Fruit fly (Drosophila melanogaster): ENCODE measurements around the gene ppk28.

ppk28 gene

DNA sequence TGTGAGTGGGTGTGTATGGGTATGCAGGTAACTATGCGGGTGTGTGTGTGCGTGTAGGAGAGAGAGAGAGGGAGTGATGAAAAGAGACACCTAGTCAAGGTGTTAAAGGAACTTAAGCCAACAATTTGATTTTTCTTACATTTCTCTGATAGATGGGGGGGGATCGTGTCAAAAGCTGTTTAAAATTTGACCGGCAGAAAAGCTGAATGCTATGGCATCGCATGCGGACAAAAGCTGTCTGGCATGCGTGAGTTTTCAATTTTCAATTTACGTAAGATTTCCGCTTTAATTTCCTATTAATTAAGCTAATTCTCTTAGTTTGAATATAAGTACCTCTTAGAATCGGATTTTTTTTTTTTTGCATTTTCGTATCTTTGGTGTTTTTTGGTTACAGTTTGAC lies 34.0 kb downstream of the ppk28 start (continued):
- TF ChIP-seq CG15601 (tag; optimal IDR thresholded peaks at IDR 0.05) (no peak), CG6689 (GFP tag; IDR thresholded peaks at IDR 0.05) (no peak), CG10431 (GFP tag; optimal IDR thresholded peaks at IDR 0.05) (no peak), CG8359 (GFP tag; optimal IDR thresholded peaks at IDR 0.05; ENCODE audit: borderline replicate concordance) (no peak), chm (GFP tag; IDR thresholded peaks at IDR 0.05) (no peak), otp (GFP tag; IDR thresholded peaks at IDR 0.05) (no peak), CG10147 (GFP tag; optimal IDR thresholded peaks at IDR 0.05) (no peak), CG9437 (GFP tag; optimal IDR thresholded peaks at IDR 0.05) (peak; percentile 39), jumu (GFP tag; optimal IDR thresholded peaks at IDR 0.05) (no peak), salm (tag; optimal IDR thresholded peaks at IDR 0.05) (no peak), ham (GFP tag; IDR thresholded peaks at IDR 0.05) (no peak), D (optimal IDR thresholded peaks at IDR 0.05) (no peak), D (GFP tag; optimal IDR thresholded peaks at IDR 0.05) (no peak), CG4617 (GFP tag; optimal IDR thresholded peaks at IDR 0.05; ENCODE audit: borderline replicate concordance) (no peak), CG12155 (GFP tag; optimal IDR thresholded peaks at IDR 0.05) (no peak), schlank (tag; optimal IDR thresholded peaks at IDR 0.05) (no peak), E2f1 (GFP tag; IDR thresholded peaks at IDR 0.05) (no peak), stwl (tag; optimal IDR thresholded peaks at IDR 0.05) (peak; percentile 87), kni (GFP tag; optimal IDR thresholded peaks at IDR 0.05) (no peak), CG15696 (tag; optimal IDR thresholded peaks at IDR 0.05) (no peak), tx (GFP tag; optimal IDR thresholded peaks at IDR 0.05) (no peak), CG14860 (GFP tag; IDR thresholded peaks at IDR 0.05; ENCODE audit: partially characterized antibody) (no peak), gsb-n (tag; optimal IDR thresholded peaks at IDR 0.05) (no peak), CG4424 (GFP tag; optimal IDR thresholded peaks at IDR 0.05) (no peak), CG11456 (GFP tag; IDR thresholded peaks at IDR 0.05) (peak; percentile 76), mirr (GFP tag; optimal IDR thresholded peaks at IDR 0.05) (no peak), lov (optimal IDR thresholded peaks at IDR 0.05) (no peak), lov (GFP tag; IDR thresholded peaks at IDR 0.05) (0 out of 3 replicates have a peak, but pooled peaks have one; percentile 27), Aef1 (GFP tag; IDR thresholded peaks at IDR 0.05) (peak; percentile 11; the same call in 1 of the 3 replicates), CG7786 (GFP tag; optimal IDR thresholded peaks at IDR 0.05) (no peak), bcd (GFP tag; optimal IDR thresholded peaks at IDR 0.05) (peak; percentile 2), dati (GFP tag; IDR thresholded peaks at IDR 0.05) (no peak), p53 (GFP tag; optimal IDR thresholded peaks at IDR 0.05) (no peak), CG10267 (tag; optimal IDR thresholded peaks at IDR 0.05) (no peak), Nf-YA (GFP tag; IDR thresholded peaks at IDR 0.05) (no peak), CG11696 (GFP tag; IDR thresholded peaks at IDR 0.05) (no peak), CG17802 (tag; optimal IDR thresholded peaks at IDR 0.05) (no peak), zen2 (GFP tag; IDR thresholded peaks at IDR 0.05; ENCODE audit: partially characterized antibody) (no peak), dpn (GFP tag; optimal IDR thresholded peaks at IDR 0.05) (peak in 1 of 2 experiments; percentile 33), CG10959 (GFP tag; IDR thresholded peaks at IDR 0.05) (no peak), CG13894 (tag; optimal IDR thresholded peaks at IDR 0.05) (no peak), gfzf (GFP tag; optimal IDR thresholded peaks at IDR 0.05) (peak; percentile 9), CG32532 (GFP tag; IDR thresholded peaks at IDR 0.05) (0 out of 2 replicates have a peak, but pooled peaks have one; percentile 20), HmgD (GFP tag; optimal IDR thresholded peaks at IDR 0.05) (peak; percentile 73), Tbp (GFP tag; optimal IDR thresholded peaks at IDR 0.05) (no peak), CG7928 (GFP tag; optimal IDR thresholded peaks at IDR 0.05) (no peak), CG8765 (GFP tag; IDR thresholded peaks at IDR 0.05) (no peak), lilli (GFP tag; optimal IDR thresholded peaks at IDR 0.05) (no peak), CG10274 (GFP tag; optimal IDR thresholded peaks at IDR 0.05) (no peak), CG1024 (GFP tag; IDR thresholded peaks at IDR 0.05) (peak; percentile 15; the same call in 1 of the 2 replicates), twi (tag; optimal IDR thresholded peaks at IDR 0.05) (no peak), CG3163 (GFP tag; optimal IDR thresholded peaks at IDR 0.05) (peak; percentile 14)

All from whole organism, embryonic.